Fruit fly (Drosophila melanogaster): ENCODE measurements around the gene Cht5.

- TF ChIP-seq dac (GFP tag; optimal IDR thresholded peaks at IDR 0.05), result no peak
- no peak for TF ChIP-seq Eip75B (GFP tag; optimal IDR thresholded peaks at IDR 0.05)
- TF ChIP-seq OdsH (GFP tag; optimal IDR thresholded peaks at IDR 0.05), result no peak
- no peak for TF ChIP-seq Met (GFP tag; optimal IDR thresholded peaks at IDR 0.05)
- no peak for TF ChIP-seq Sox102F (GFP tag; optimal IDR thresholded peaks at IDR 0.05)
- no peak for TF ChIP-seq Lpt (GFP tag; optimal IDR thresholded peaks at IDR 0.05)
- no peak for TF ChIP-seq CG1621 (tag; optimal IDR thresholded peaks at IDR 0.05)
- TF ChIP-seq Hr39 (GFP tag; optimal IDR thresholded peaks at IDR 0.05), result no peak
- TF ChIP-seq topi (GFP tag; optimal IDR thresholded peaks at IDR 0.05), result no peak
- no peak for TF ChIP-seq Blimp-1 (GFP tag; optimal IDR thresholded peaks at IDR 0.05)
- TF ChIP-seq CG3032 (tag; optimal IDR thresholded peaks at IDR 0.05), result no peak
- TF ChIP-seq CG11762 (GFP tag; optimal IDR thresholded peaks at IDR 0.05; ENCODE audit: insufficient read depth), result no peak
- TF ChIP-seq salr (GFP tag; optimal IDR thresholded peaks at IDR 0.05), result no peak
- TF ChIP-seq CG8632 (GFP tag; optimal IDR thresholded peaks at IDR 0.05), result no peak
Observed at dm6 chr3R:13783397-13783796, 16.0 kb downstream of the Cht5 start.

Measured in whole organism, prepupa.